Fruit fly (Drosophila melanogaster) whole organism, embryonic: ENCODE results near the gene CG34297.

Source experiments
- Abd-B ChIP-seq: fragments of 200-800 bp; sonication (Bioruptor generic); optimal IDR thresholded peaks from 2 replicates; lab custom pipeline; 2018; ENCODE audit warnings: missing biosample characterization, mild to moderate bottlenecking, missing genetic modification characterization, moderate library complexity
- BEAF-32 ChIP-seq: fragments of 200-800 bp; sonication (Bioruptor generic); optimal IDR thresholded peaks from 3 replicates; lab custom pipeline; 2017; ENCODE audit warnings: missing biosample characterization, missing genetic modification characterization, mild to moderate bottlenecking, moderate library complexity, missing genetic modification reagents
- CG11093 ChIP-seq: fragments of 200-800 bp; sonication (Bioruptor generic); IDR thresholded peaks from 3 replicates; pipeline ENCODE4 v1.3.6; 2022; ENCODE audit warnings: missing biosample characterization, missing genetic modification characterization
- CG11504 ChIP-seq: fragments of 200-800 bp; sonication (Bioruptor generic); optimal IDR thresholded peaks from 3 replicates; lab custom pipeline; 2019; ENCODE audit warnings: missing biosample characterization, mild to moderate bottlenecking, missing genetic modification characterization, moderate library complexity
- CG13123 ChIP-seq: fragments of 200-800 bp; sonication (Bioruptor generic); optimal IDR thresholded peaks from 2 replicates; lab custom pipeline; 2016; ENCODE audit warnings: missing biosample characterization, missing genetic modification characterization
- CG15011 ChIP-seq: fragments of 200-800 bp; sonication (Bioruptor generic); optimal IDR thresholded peaks from 3 replicates; lab custom pipeline; 2018; ENCODE audit warnings: missing biosample characterization, mild to moderate bottlenecking, missing genetic modification characterization
- CG16813 ChIP-seq: fragments of 200-800 bp; sonication (Bioruptor generic); IDR thresholded peaks from 3 replicates; pipeline ENCODE4 v1.3.6; 2022; ENCODE audit warnings: missing biosample characterization, missing genetic modification characterization; ENCODE audit not compliant: partially characterized antibody
- CG17359 ChIP-seq: fragments of 200-800 bp; sonication (Bioruptor generic); optimal IDR thresholded peaks from 3 replicates; lab custom pipeline; 2018; ENCODE audit warnings: missing biosample characterization, mild to moderate bottlenecking, missing genetic modification characterization, moderate library complexity
- CG17829 ChIP-seq: fragments of 200-800 bp; optimal IDR thresholded peaks from 2 replicates; lab custom pipeline; 2019; ENCODE audit warnings: missing biosample characterization, mild to moderate bottlenecking, missing genetic modification characterization, moderate library complexity
- CG18011 ChIP-seq: fragments of 200-800 bp; sonication (Bioruptor generic); optimal IDR thresholded peaks from 2 replicates; lab custom pipeline; 2017; ENCODE audit warnings: missing biosample characterization, missing genetic modification characterization, mild to moderate bottlenecking, moderate library complexity, missing genotype
- CG2712 ChIP-seq: fragments of 200-800 bp; optimal IDR thresholded peaks from 3 replicates; lab custom pipeline; 2019; ENCODE audit warnings: missing biosample characterization, mild to moderate bottlenecking, missing genetic modification characterization, moderate library complexity
- CG32772 ChIP-seq: fragments of 200-800 bp; sonication (Bioruptor generic); IDR thresholded peaks from 2 replicates; pipeline ENCODE4 v1.3.6; 2022; ENCODE audit warnings: missing biosample characterization, missing genetic modification characterization
- CG33213 ChIP-seq: fragments of 200-800 bp; sonication (Bioruptor generic); optimal IDR thresholded peaks from 3 replicates; lab custom pipeline; 2016; ENCODE audit warnings: missing biosample characterization, missing genetic modification characterization
- CG34224 ChIP-seq: fragments of 200-800 bp; sonication (Bioruptor generic); IDR thresholded peaks from 3 replicates; pipeline ENCODE4 v1.3.6; 2022; ENCODE audit warnings: missing biosample characterization, missing genetic modification characterization; ENCODE audit not compliant: partially characterized antibody
- CG3847 ChIP-seq: fragments of 200-800 bp; sonication (Bioruptor generic); IDR thresholded peaks from 2 replicates; pipeline ENCODE4 v1.3.6; 2022; ENCODE audit warnings: missing biosample characterization, missing genetic modification characterization
- CG4328 ChIP-seq: fragments of 200-800 bp; sonication (Bioruptor generic); optimal IDR thresholded peaks from 3 replicates; lab custom pipeline; 2017; ENCODE audit warnings: missing biosample characterization, missing genetic modification reagents, missing genetic modification characterization
- CG4424 ChIP-seq: fragments of 200-800 bp; sonication (Bioruptor generic); optimal IDR thresholded peaks from 3 replicates; lab custom pipeline; 2016; ENCODE audit warnings: missing biosample characterization, missing genetic modification characterization
- CG5953 ChIP-seq: fragments of 200-800 bp; sonication (Bioruptor generic); IDR thresholded peaks from 2 replicates; pipeline ENCODE4 v1.3.6; 2022; ENCODE audit warnings: missing biosample characterization, missing genetic modification characterization
- CG6791 ChIP-seq: fragments of 200-800 bp; sonication (Bioruptor generic); IDR thresholded peaks from 3 replicates; pipeline ENCODE4 v1.3.6; 2022; ENCODE audit warnings: missing biosample characterization, missing genetic modification characterization; ENCODE audit not compliant: partially characterized antibody
- CG8765 ChIP-seq: fragments of 200-800 bp; sonication (Bioruptor generic); IDR thresholded peaks from 2 replicates; pipeline ENCODE4 v1.3.6; 2022; ENCODE audit warnings: missing biosample characterization, missing genetic modification characterization
- Dek ChIP-seq: fragments of 200-800 bp; sonication (Bioruptor generic); optimal IDR thresholded peaks from 3 replicates; lab custom pipeline; 2019; ENCODE audit warnings: missing biosample characterization, mild to moderate bottlenecking, missing genetic modification characterization, moderate library complexity
- Dip3 ChIP-seq: fragments of 200-800 bp; sonication (Bioruptor generic); optimal IDR thresholded peaks from 3 replicates; lab custom pipeline; 2016; ENCODE audit warnings: missing biosample characterization, missing genetic modification characterization
- Dp ChIP-seq: fragments of 200-800 bp; sonication (Bioruptor generic); optimal IDR thresholded peaks from 2 replicates; lab custom pipeline; 2018; ENCODE audit warnings: missing biosample characterization, mild to moderate bottlenecking, missing genetic modification characterization, moderate library complexity
- HLH4C ChIP-seq: fragments of 200-800 bp; sonication (Bioruptor generic); IDR thresholded peaks from 3 replicates; pipeline ENCODE4 v1.3.6; 2022; ENCODE audit warnings: missing biosample characterization, missing genetic modification characterization; ENCODE audit not compliant: partially characterized antibody
- Hr51 ChIP-seq, 2 experiments: fragments of 200-800 bp; sonication (Bioruptor generic); optimal IDR thresholded peaks; 2 replicates in 1 of 2; 3 replicates in 1 of 2; lab custom pipeline; 2016 to 2018; ENCODE audit warnings: missing biosample characterization in 2 of 2, missing genetic modification characterization in 2 of 2, mild to moderate bottlenecking in 1 of 2, moderate library complexity in 1 of 2
- Med ChIP-seq: fragments of 200-800 bp; sonication (Bioruptor generic); peaks from one replicate; lab custom pipeline; 2016; ENCODE audit warnings: missing biosample characterization, missing genetic modification characterization, mild to moderate bottlenecking, inconsistent platforms, moderate library complexity
- Myb ChIP-seq: fragments of 200-800 bp; sonication (Bioruptor generic); optimal IDR thresholded peaks from 2 replicates; lab custom pipeline; 2016; ENCODE audit warnings: missing biosample characterization, missing genetic modification characterization
- NK7.1 ChIP-seq: fragments of 200-800 bp; sonication (Bioruptor generic); optimal IDR thresholded peaks from 3 replicates; lab custom pipeline; 2016; ENCODE audit warnings: missing biosample characterization, missing genetic modification characterization
- Nf-YC ChIP-seq: fragments of 200-800 bp; optimal IDR thresholded peaks from 3 replicates; lab custom pipeline; 2019; ENCODE audit warnings: missing biosample characterization, mild to moderate bottlenecking, missing genetic modification characterization, moderate library complexity
- Scr ChIP-seq: fragments of 200-800 bp; sonication (Bioruptor generic); IDR thresholded peaks from 2 replicates; pipeline ENCODE4 v1.3.6; 2022; ENCODE audit warnings: missing biosample characterization, missing genetic modification characterization; ENCODE audit not compliant: partially characterized antibody
- Xbp1 ChIP-seq: fragments of 200-800 bp; sonication (Bioruptor generic); optimal IDR thresholded peaks from 3 replicates; lab custom pipeline; 2016; ENCODE audit warnings: missing biosample characterization, mild to moderate bottlenecking, missing genetic modification characterization
- bbx ChIP-seq: fragments of 200-800 bp; sonication (Bioruptor generic); IDR thresholded peaks from 2 replicates; pipeline ENCODE4 v1.3.6; 2022; ENCODE audit warnings: missing biosample characterization, missing genetic modification characterization; ENCODE audit not compliant: partially characterized antibody
- bcd ChIP-seq: fragments of 200-800 bp; sonication (Bioruptor generic); optimal IDR thresholded peaks from 2 replicates; lab custom pipeline; 2017; ENCODE audit warnings: missing biosample characterization, mild to moderate bottlenecking, missing genetic modification characterization
- crol ChIP-seq: fragments of 200-800 bp; sonication (Bioruptor generic); IDR thresholded peaks from 2 replicates; pipeline ENCODE4 v1.3.6; 2022; ENCODE audit warnings: missing biosample characterization, missing genetic modification characterization
- dm ChIP-seq: fragments of 200-800 bp; sonication (Bioruptor generic); optimal IDR thresholded peaks from 3 replicates; lab custom pipeline; 2016; ENCODE audit warnings: missing biosample characterization, missing genetic modification characterization
- dysf ChIP-seq: fragments of 200-800 bp; sonication (Bioruptor generic); IDR thresholded peaks from 3 replicates; pipeline ENCODE4 v1.3.6; 2022; ENCODE audit warnings: missing biosample characterization, missing genetic modification characterization
- esg ChIP-seq: fragments of 200-800 bp; sonication (Bioruptor generic); conservative IDR thresholded peaks from 2 replicates; pipeline ENCODE4 v1.3.6; 2022; ENCODE audit warnings: missing biosample characterization, missing genetic modification characterization
- h ChIP-seq: fragments of >200 bp; optimal IDR thresholded peaks from 2 replicates; lab custom pipeline; 2017
- nerfin-2 ChIP-seq: fragments of 200-800 bp; sonication (Bioruptor generic); IDR thresholded peaks from 2 replicates; pipeline ENCODE4 v1.3.6; 2022; ENCODE audit warnings: missing biosample characterization, missing genetic modification characterization; ENCODE audit not compliant: partially characterized antibody
- nmo ChIP-seq: fragments of 200-800 bp; sonication (Bioruptor generic); optimal IDR thresholded peaks from 2 replicates; lab custom pipeline; 2018; ENCODE audit warnings: missing biosample characterization, mild to moderate bottlenecking, missing genetic modification characterization, moderate library complexity
- prd ChIP-seq, 3 experiments: fragments of >200 bp in 2 of 3; fragments of 200-800 bp in 1 of 3; sonication (Bioruptor generic) in 1 of 3; optimal IDR thresholded peaks in 2 of 3; IDR thresholded peaks in 1 of 3; 2 replicates in 2 of 3; 3 replicates in 1 of 3; pipeline versions ENCODE4 v1.3.6 to Lab custom; 2017 to 2022; ENCODE audit warnings: missing biosample characterization in 1 of 3, missing genetic modification characterization in 1 of 3
- pum ChIP-seq: fragments of 200-800 bp; sonication (Bioruptor generic); optimal IDR thresholded peaks from 2 replicates; lab custom pipeline; 2016; ENCODE audit warnings: missing biosample characterization, missing genetic modification characterization
- pzg ChIP-seq: fragments of 200-800 bp; sonication (Bioruptor generic); optimal IDR thresholded peaks from 3 replicates; lab custom pipeline; 2018; ENCODE audit warnings: missing biosample characterization, mild to moderate bottlenecking, missing genetic modification characterization, moderate library complexity
- row ChIP-seq: fragments of 200-800 bp; sonication (Bioruptor generic); IDR thresholded peaks from 3 replicates; pipeline ENCODE4 v1.3.6; 2022; ENCODE audit warnings: missing biosample characterization, missing genetic modification characterization
- sd ChIP-seq: fragments of 200-800 bp; sonication (Bioruptor generic); optimal IDR thresholded peaks from 3 replicates; lab custom pipeline; 2018; ENCODE audit warnings: missing biosample characterization, mild to moderate bottlenecking, missing genetic modification characterization, moderate library complexity
- sens-2 ChIP-seq: fragments of 200-800 bp; sonication (Bioruptor generic); IDR thresholded peaks from 2 replicates; pipeline ENCODE4 v1.3.6; 2022; ENCODE audit warnings: missing biosample characterization, missing genetic modification characterization
- slbo ChIP-seq: fragments of 200-800 bp; sonication (Bioruptor generic); IDR thresholded peaks from 2 replicates; pipeline ENCODE4 v1.3.6; 2022; ENCODE audit warnings: missing biosample characterization, missing genetic modification characterization
- tin ChIP-seq: fragments of 200-800 bp; sonication (Bioruptor generic); optimal IDR thresholded peaks from 3 replicates; lab custom pipeline; 2016; ENCODE audit warnings: missing biosample characterization, missing genetic modification characterization
- vnd ChIP-seq: fragments of 200-800 bp; sonication (Bioruptor generic); IDR thresholded peaks from 3 replicates; pipeline ENCODE4 v1.3.6; 2022; ENCODE audit warnings: missing biosample characterization, missing genetic modification characterization; ENCODE audit not compliant: partially characterized antibody
- yki ChIP-seq: fragments of >200 bp; optimal IDR thresholded peaks from 3 replicates; lab custom pipeline; 2018

Gene CG34297

dm6 chr3R:6708858-6709257 is 38.9 kb downstream of the CG34297 start (continued):
- TF ChIP-seq CG13123 (GFP tag; lab: Kevin White, UChicago) (no peak), BEAF-32 (GFP tag; lab: Kevin White, UChicago) (peak; percentile 31), Xbp1 (GFP tag; lab: Kevin White, UChicago) (no peak), yki (peak; percentile 56), CG8765 (0 out of 2 replicates have a peak, but pooled peaks have one; percentile 6), CG33213 (GFP tag; lab: Kevin White, UChicago) (peak; percentile 63), h (lab: Kevin White, UChicago) (no peak), nmo (GFP tag; lab: Kevin White, UChicago) (peak; percentile 60), CG34224 (GFP tag; lab: Robert Waterston, UW) (no peak), pum (no peak), pzg (GFP tag; lab: Kevin White, UChicago) (peak; percentile 40), vnd (GFP tag; lab: Robert Waterston, UW) (0 out of 3 replicates have a peak, but pooled peaks have one; percentile 15), Dek (peak; percentile 9), dm (GFP tag; lab: Kevin White, UChicago) (no peak), sd (tag; lab: Kevin White, UChicago) (peak; percentile 80), prd (optimal IDR thresholded peaks at IDR 0.05; lab: Kevin White, UChicago) (no peak), prd (GFP tag; IDR thresholded peaks at IDR 0.05; lab: Robert Waterston, UW) (no peak), crol (GFP tag; lab: Robert Waterston, UW) (no peak), row (GFP tag; lab: Robert Waterston, UW) (no peak), sens-2 (GFP tag; lab: Robert Waterston, UW) (no peak), CG15011 (GFP tag; lab: Kevin White, UChicago) (no peak), bcd (GFP tag; lab: Kevin White, UChicago) (peak; percentile 42), nerfin-2 (no peak), HLH4C (GFP tag; lab: Robert Waterston, UW) (0 out of 3 replicates have a peak, but pooled peaks have one; percentile 17), CG4328 (GFP tag; lab: Kevin White, UChicago) (no peak), Dip3 (GFP tag; lab: Kevin White, UChicago) (no peak), CG11093 (no peak), CG17359 (tag; lab: Kevin White, UChicago) (no peak), bbx (GFP tag; lab: Robert Waterston, UW) (peak; percentile 55), CG18011 (GFP tag; lab: Kevin White, UChicago) (peak; percentile 98), dysf (GFP tag; lab: Robert Waterston, UW) (no peak), NK7.1 (no peak), CG2712 (tag; lab: Kevin White, UChicago) (peak; percentile 31), Hr51 (GFP tag; optimal IDR thresholded peaks at IDR 0.05; lab: Kevin White, UChicago) (no peak), CG6791 (GFP tag; lab: Robert Waterston, UW) (peak; percentile 70), Dp (peak; percentile 36), CG3847 (GFP tag; lab: Robert Waterston, UW) (0 out of 2 replicates have a peak, but pooled peaks have one; percentile 15), Myb (GFP tag; lab: Kevin White, UChicago) (peak; percentile 40), Scr (GFP tag; lab: Robert Waterston, UW) (peak; percentile 46; the same call in 1 of the 2 replicates), CG17829 (tag; lab: Kevin White, UChicago) (peak; percentile 21), CG11504 (peak; percentile 55), tin (GFP tag; lab: Kevin White, UChicago) (no peak), esg (no peak), Nf-YC (no peak), CG4424 (GFP tag; lab: Kevin White, UChicago) (peak; percentile 58), CG32772 (GFP tag; lab: Robert Waterston, UW) (no peak), CG5953 (no peak), slbo (GFP tag; lab: Robert Waterston, UW) (peak; percentile 50), Abd-B (peak; percentile 63), CG16813 (GFP tag; lab: Robert Waterston, UW) (peak; percentile 43; the same call in 1 of the 3 replicates), Med (GFP tag; lab: Kevin White, UChicago) (peak; percentile 74)
